Worm (Caenorhabditis elegans) whole organism, midembryonic: Measurements from ENCODE around the gene Y39A1A.10.

ENCODE experiments used
- T22C8.4 ChIP-seq: fragments of 200-800 bp; sonication (Bioruptor generic); IDR thresholded peaks from 2 replicates; pipeline ENCODE4 v1.3.6; 2022; ENCODE audit warnings: missing genetic modification characterization, missing compliant biosample characterization
- cog-1 ChIP-seq: sonication (generic microtip); optimal IDR thresholded peaks from 2 replicates; lab custom pipeline; 2016; ENCODE audit warnings: missing genetic modification characterization, missing compliant biosample characterization
- flt-1 ChIP-seq: fragments of 200-800 bp; sonication (Bioruptor generic); IDR thresholded peaks from 2 replicates; pipeline ENCODE4 v1.3.6; 2022; ENCODE audit warnings: missing genetic modification characterization, missing compliant biosample characterization
- klf-2 ChIP-seq: fragments of 200-800 bp; sonication (Bioruptor generic); conservative IDR thresholded peaks from 2 replicates; pipeline ENCODE4 v1.3.6; 2022; ENCODE audit warnings: missing genetic modification reagents, missing genetic modification characterization, missing compliant biosample characterization
- ref-1 ChIP-seq: fragments of 200-800 bp; sonication (Bioruptor generic); conservative IDR thresholded peaks from 2 replicates; pipeline ENCODE4 v1.3.6; 2022; ENCODE audit warnings: missing genetic modification reagents, missing genetic modification characterization, missing compliant biosample characterization
- tab-1 ChIP-seq: fragments of 200-800 bp; sonication (Bioruptor generic); IDR thresholded peaks from 2 replicates; pipeline ENCODE4 v1.3.6; 2022; ENCODE audit warnings: missing genetic modification characterization, missing compliant biosample characterization
- ztf-23 ChIP-seq: fragments of 200-800 bp; sonication (Bioruptor generic); IDR thresholded peaks from 2 replicates; pipeline ENCODE4 v1.3.6; 2022; ENCODE audit warnings: missing genetic modification reagents, missing genetic modification characterization, missing compliant biosample characterization
- ztf-29 ChIP-seq: fragments of 200-800 bp; sonication (Bioruptor generic); IDR thresholded peaks from 2 replicates; pipeline ENCODE4 v1.3.6; 2022; ENCODE audit warnings: missing genetic modification reagents, missing genetic modification characterization, missing compliant biosample characterization

DNA sequence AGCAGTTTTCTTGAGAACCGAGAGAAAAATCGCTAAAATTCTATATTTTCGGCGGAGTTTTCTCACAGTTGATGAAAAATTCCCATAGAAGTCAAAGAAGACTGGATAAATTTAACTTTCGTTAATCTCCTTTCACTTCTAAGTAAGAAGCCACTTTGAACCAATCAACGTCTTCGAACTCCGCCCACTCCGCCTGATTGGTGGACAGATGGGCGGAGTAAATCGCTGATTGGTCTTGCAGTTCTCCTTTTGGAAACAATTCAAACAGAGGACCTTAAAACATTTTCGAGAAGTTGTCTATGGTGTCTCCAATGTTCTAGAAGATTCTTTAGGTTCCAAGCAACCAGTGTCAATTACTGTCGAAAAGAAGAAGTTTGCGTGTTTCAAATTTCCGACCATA is 25.9 kb downstream of the Y39A1A.10 start:
- TF ChIP-seq ztf-29 (GFP tag; lab: Robert Waterston, UW) (no peak), flt-1 (GFP tag; lab: Robert Waterston, UW) (no peak), cog-1 (tag; lab: Kevin White, UChicago) (no peak), tab-1 (GFP tag; lab: Robert Waterston, UW) (no peak), T22C8.4 (GFP tag; lab: Robert Waterston, UW) (no peak), klf-2 (no peak), ref-1 (GFP tag; lab: Robert Waterston, UW) (no peak), ztf-23 (GFP tag; lab: Robert Waterston, UW) (no peak)
